Fruit fly (Drosophila melanogaster): Measurements from ENCODE around the gene Rsph9.

Gene Rsph9

dm6 chr2L:17379844-17380243 is 32.6 kb downstream of the Rsph9 start:
- TF ChIP-seq scrt (GFP tag; optimal IDR thresholded peaks at IDR 0.05) = peak; percentile 33
- TF ChIP-seq klu (GFP tag; IDR thresholded peaks at IDR 0.05) = no peak
- peak; percentile 22 for TF ChIP-seq CG15514 (GFP tag; optimal IDR thresholded peaks at IDR 0.05)
- no peak for TF ChIP-seq B-H1 (GFP tag; IDR thresholded peaks at IDR 0.05)
- no peak for TF ChIP-seq E2f2 (GFP tag; IDR thresholded peaks at IDR 0.05)
- peak; percentile 34; the same call in 1 of the 3 replicates for TF ChIP-seq tgo (GFP tag; IDR thresholded peaks at IDR 0.05)
- TF ChIP-seq pb (GFP tag; optimal IDR thresholded peaks at IDR 0.05) = peak; percentile 39
- no peak for TF ChIP-seq CG11456 (GFP tag; IDR thresholded peaks at IDR 0.05)
- TF ChIP-seq ATbp (GFP tag; optimal IDR thresholded peaks at IDR 0.05) = peak; percentile 95
- peak; percentile 9 for TF ChIP-seq CG12744 (GFP tag; optimal IDR thresholded peaks at IDR 0.05)
- peak; percentile 74 for TF ChIP-seq nom (GFP tag; optimal IDR thresholded peaks at IDR 0.05)
- no peak for TF ChIP-seq prd (optimal IDR thresholded peaks at IDR 0.05)
- TF ChIP-seq prd (GFP tag; IDR thresholded peaks at IDR 0.05) = peak; percentile 33; the same call in 1 of the 3 replicates
- TF ChIP-seq CG2202 (tag; optimal IDR thresholded peaks at IDR 0.05) = peak; percentile 90
- TF ChIP-seq kni (GFP tag; optimal IDR thresholded peaks at IDR 0.05) = peak; percentile 89
- peak; percentile 77 for TF ChIP-seq CG1233 (GFP tag; optimal IDR thresholded peaks at IDR 0.05)
- peak; percentile 60 for TF ChIP-seq Max (GFP tag; optimal IDR thresholded peaks at IDR 0.05)
- peak; percentile 92 for TF ChIP-seq CG3407 (GFP tag; optimal IDR thresholded peaks at IDR 0.05)
- peak; percentile 80 for TF ChIP-seq lab (GFP tag; optimal IDR thresholded peaks at IDR 0.05)
- TF ChIP-seq Aef1 (GFP tag; IDR thresholded peaks at IDR 0.05) = no peak
- TF ChIP-seq btn (GFP tag; optimal IDR thresholded peaks at IDR 0.05) = peak; percentile 75
- TF ChIP-seq zen (tag; optimal IDR thresholded peaks at IDR 0.05) = peak; percentile 42
- TF ChIP-seq sc (optimal IDR thresholded peaks at IDR 0.05) = no peak
- peak; percentile 80 for TF ChIP-seq sc (GFP tag; optimal IDR thresholded peaks at IDR 0.05)
- TF ChIP-seq CG4854 (GFP tag; optimal IDR thresholded peaks at IDR 0.05) = peak; percentile 48
- TF ChIP-seq vfl (GFP tag; optimal IDR thresholded peaks at IDR 0.05) = no peak
- TF ChIP-seq gem (tag; optimal IDR thresholded peaks at IDR 0.05) = peak; percentile 76
- TF ChIP-seq CG11398 (GFP tag; optimal IDR thresholded peaks at IDR 0.05) = peak; percentile 81
- peak; percentile 79 for TF ChIP-seq CG10462 (GFP tag; optimal IDR thresholded peaks at IDR 0.05)
- TF ChIP-seq ap (GFP tag; IDR thresholded peaks at IDR 0.05) = peak; percentile 39; the same call in 1 of the 2 replicates
- TF ChIP-seq CG17802 (tag; optimal IDR thresholded peaks at IDR 0.05) = peak; percentile 51
- TF ChIP-seq CG9797 (GFP tag; optimal IDR thresholded peaks at IDR 0.05) = peak; percentile 17
- TF ChIP-seq CG5953 (GFP tag; IDR thresholded peaks at IDR 0.05) = peak; percentile 66
- peak; percentile 81 for TF ChIP-seq CG8089 (GFP tag; optimal IDR thresholded peaks at IDR 0.05)
- TF ChIP-seq CG30403 (GFP tag; optimal IDR thresholded peaks at IDR 0.05) = peak; percentile 10
- peak; percentile 58 for TF ChIP-seq CG17912 (GFP tag; optimal IDR thresholded peaks at IDR 0.05)
- TF ChIP-seq pan (optimal IDR thresholded peaks at IDR 0.05) = no peak
- peak in 1 of 2 experiments; percentile 62 for TF ChIP-seq pan (GFP tag; optimal IDR thresholded peaks at IDR 0.05 in 1 of 2, IDR thresholded peaks at IDR 0.05 in 1 of 2)
- peak; percentile 53 for TF ChIP-seq kah (GFP tag; optimal IDR thresholded peaks at IDR 0.05)
- TF ChIP-seq BtbVII (GFP tag; optimal IDR thresholded peaks at IDR 0.05) = peak; percentile 45
- TF ChIP-seq pho (GFP tag; optimal IDR thresholded peaks at IDR 0.05) = peak; percentile 17
- TF ChIP-seq stc (GFP tag; IDR thresholded peaks at IDR 0.05) = peak; percentile 63
- TF ChIP-seq pum (GFP tag; optimal IDR thresholded peaks at IDR 0.05) = peak; percentile 62
- no peak for TF ChIP-seq seq (GFP tag; IDR thresholded peaks at IDR 0.05)
- peak; percentile 78 for TF ChIP-seq salm (tag; optimal IDR thresholded peaks at IDR 0.05)
- peak; percentile 17 for TF ChIP-seq maf-S (GFP tag; optimal IDR thresholded peaks at IDR 0.05)
- peak in 1 of 2 experiments; percentile 62 for TF ChIP-seq Hr51 (GFP tag; optimal IDR thresholded peaks at IDR 0.05)
- peak; percentile 45 for TF ChIP-seq CG31388 (GFP tag; optimal IDR thresholded peaks at IDR 0.05)
- TF ChIP-seq Adf1 (GFP tag; IDR thresholded peaks at IDR 0.05) = no peak
- TF ChIP-seq Oaz (GFP tag; IDR thresholded peaks at IDR 0.05) = no peak
- peak; percentile 42; the same call in 1 of the 2 replicates for TF ChIP-seq CG14014 (GFP tag; IDR thresholded peaks at IDR 0.05)
- TF ChIP-seq CG16813 (GFP tag; IDR thresholded peaks at IDR 0.05; ENCODE audit: partially characterized antibody) = no peak
